Fruit fly (Drosophila melanogaster) whole organism, embryonic: ENCODE measurements around the gene peg.

ENCODE experiments used
- CG12769 ChIP-seq: fragments of 200-800 bp; sonication (Bioruptor generic); optimal IDR thresholded peaks from 2 replicates; lab custom pipeline; 2019; ENCODE audit warnings: missing biosample characterization, mild to moderate bottlenecking, missing genetic modification characterization, moderate library complexity
- CG17612 ChIP-seq: fragments of 200-800 bp; sonication (Bioruptor generic); IDR thresholded peaks from 2 replicates; pipeline ENCODE4 v1.3.6; 2022; ENCODE audit warnings: missing biosample characterization, missing genetic modification characterization
- CG30403 ChIP-seq: fragments of 200-800 bp; sonication (Bioruptor generic); optimal IDR thresholded peaks from 3 replicates; lab custom pipeline; 2016; ENCODE audit warnings: missing biosample characterization, missing genetic modification characterization
- CG4282 ChIP-seq: fragments of 200-800 bp; sonication (Bioruptor generic); optimal IDR thresholded peaks from 2 replicates; lab custom pipeline; 2016; ENCODE audit warnings: missing biosample characterization, missing genetic modification characterization
- Camta ChIP-seq: fragments of 200-800 bp; sonication (Bioruptor generic); optimal IDR thresholded peaks from 2 replicates; lab custom pipeline; 2016; ENCODE audit warnings: missing biosample characterization, missing genetic modification characterization
- Fer3 ChIP-seq: fragments of 200-800 bp; sonication (Bioruptor generic); optimal IDR thresholded peaks from 2 replicates; lab custom pipeline; 2018; ENCODE audit warnings: missing biosample characterization, mild to moderate bottlenecking, missing genetic modification characterization, moderate library complexity
- al ChIP-seq: fragments of 200-800 bp; sonication (Bioruptor generic); IDR thresholded peaks from 2 replicates; pipeline ENCODE4 v1.3.6; 2022; ENCODE audit warnings: missing biosample characterization, missing genetic modification characterization
- amos ChIP-seq: fragments of 200-800 bp; sonication (Bioruptor generic); IDR thresholded peaks from 2 replicates; pipeline ENCODE4 v1.3.6; 2022; ENCODE audit warnings: missing biosample characterization, missing genetic modification characterization; ENCODE audit not compliant: partially characterized antibody
- cg ChIP-seq: fragments of 200-800 bp; sonication (Bioruptor generic); optimal IDR thresholded peaks from 3 replicates; lab custom pipeline; 2019; ENCODE audit warnings: missing biosample characterization, mild to moderate bottlenecking, missing genetic modification characterization, moderate library complexity
- lbe ChIP-seq: fragments of 200-800 bp; sonication (Bioruptor generic); optimal IDR thresholded peaks from 2 replicates; lab custom pipeline; 2016; ENCODE audit warnings: missing biosample characterization, mild to moderate bottlenecking, missing genetic modification characterization
- nau ChIP-seq: fragments of 200-800 bp; sonication (Bioruptor generic); optimal IDR thresholded peaks from 3 replicates; lab custom pipeline; 2017; ENCODE audit warnings: missing biosample characterization, mild to moderate bottlenecking, missing genetic modification characterization, missing genetic modification reagents
- nmo ChIP-seq: fragments of 200-800 bp; sonication (Bioruptor generic); optimal IDR thresholded peaks from 2 replicates; lab custom pipeline; 2018; ENCODE audit warnings: missing biosample characterization, mild to moderate bottlenecking, missing genetic modification characterization, moderate library complexity
- peb ChIP-seq: fragments of 200-800 bp; sonication (Bioruptor generic); IDR thresholded peaks from 2 replicates; pipeline ENCODE4 v1.3.6; 2022; ENCODE audit warnings: missing biosample characterization, missing genetic modification characterization

dm6 chr3R:21065696-21066080, 41.7 kb upstream of the peg start:
- TF ChIP-seq al (GFP tag; lab: Robert Waterston, UW) = no peak
- no peak for TF ChIP-seq nmo
- TF ChIP-seq CG12769 = peak; percentile 54
- TF ChIP-seq nau (GFP tag; lab: Kevin White, UChicago) = no peak
- no peak for TF ChIP-seq amos (GFP tag; lab: Robert Waterston, UW)
- no peak for TF ChIP-seq lbe (GFP tag; lab: Kevin White, UChicago)
- no peak for TF ChIP-seq Fer3
- TF ChIP-seq cg (GFP tag; lab: Kevin White, UChicago) = no peak
- no peak for TF ChIP-seq peb (GFP tag; lab: Robert Waterston, UW)
- TF ChIP-seq Camta = no peak
- TF ChIP-seq CG30403 (GFP tag; lab: Kevin White, UChicago) = no peak
- TF ChIP-seq CG17612 (GFP tag; lab: Robert Waterston, UW) = no peak
- TF ChIP-seq CG4282 (GFP tag; lab: Kevin White, UChicago) = no peak
